Fruit fly (Drosophila melanogaster): ENCODE measurements around the gene CG6073.

The CG6073 gene

DNA sequence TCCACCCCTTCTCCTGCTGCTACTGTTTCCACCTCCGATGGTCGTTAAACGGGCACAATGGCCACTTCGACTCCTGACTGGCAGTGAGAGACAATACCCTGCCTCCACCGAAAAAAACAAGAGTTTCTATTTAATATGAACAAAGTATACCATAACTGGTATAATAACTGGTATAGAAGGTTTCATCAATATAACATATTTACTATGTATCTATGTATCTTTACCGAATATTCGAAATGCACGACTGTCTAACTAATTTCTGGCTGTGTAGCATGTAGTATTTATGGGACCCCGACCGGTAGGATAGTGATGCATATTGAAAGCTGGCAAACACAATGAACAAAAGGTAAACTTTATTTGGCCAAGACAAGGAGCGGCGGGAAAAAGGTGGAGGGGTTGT, 6.6 kb downstream of the CG6073 start (continued):
- TF ChIP-seq CG7745 (tag; optimal IDR thresholded peaks at IDR 0.05) (no peak), abd-A (tag; optimal IDR thresholded peaks at IDR 0.05) (peak; percentile 48), CG13894 (tag; optimal IDR thresholded peaks at IDR 0.05) (peak; percentile 42), CG4328 (GFP tag; optimal IDR thresholded peaks at IDR 0.05) (no peak), CG2120 (GFP tag; optimal IDR thresholded peaks at IDR 0.05) (peak; percentile 55), CG18599 (GFP tag; optimal IDR thresholded peaks at IDR 0.05) (peak; percentile 77), lmd (GFP tag; IDR thresholded peaks at IDR 0.05) (peak; percentile 38; the same call in 1 of the 2 replicates), CG11504 (tag; optimal IDR thresholded peaks at IDR 0.05) (peak; percentile 37), Meics (GFP tag; optimal IDR thresholded peaks at IDR 0.05) (peak; percentile 17), caup (GFP tag; optimal IDR thresholded peaks at IDR 0.05; ENCODE audit: severe bottlenecking) (peak; percentile 1), cg (GFP tag; optimal IDR thresholded peaks at IDR 0.05) (no peak), disco-r (GFP tag; optimal IDR thresholded peaks at IDR 0.05) (no peak), CG12769 (tag; optimal IDR thresholded peaks at IDR 0.05) (peak; percentile 29), gsb-n (tag; optimal IDR thresholded peaks at IDR 0.05) (no peak), CG10565 (GFP tag; optimal IDR thresholded peaks at IDR 0.05) (no peak), CG14014 (GFP tag; IDR thresholded peaks at IDR 0.05) (0 out of 2 replicates have a peak, but pooled peaks have one; percentile 21), pros (GFP tag; optimal IDR thresholded peaks at IDR 0.05) (no peak), CG2678 (tag; optimal IDR thresholded peaks at IDR 0.05) (peak; percentile 39), sens (GFP tag) (peak; percentile 57), Hmr (GFP tag; optimal IDR thresholded peaks at IDR 0.05) (peak; percentile 46), dmrt99B (tag; optimal IDR thresholded peaks at IDR 0.05) (peak; percentile 40), ranshi (GFP tag; IDR thresholded peaks at IDR 0.05) (0 out of 2 replicates have a peak, but pooled peaks have one; percentile 20), CG3281 (GFP tag; optimal IDR thresholded peaks at IDR 0.05) (peak; percentile 17), CG1024 (GFP tag; IDR thresholded peaks at IDR 0.05) (no peak), slbo (GFP tag; IDR thresholded peaks at IDR 0.05) (peak; percentile 15; the same call in 1 of the 2 replicates), CG10654 (GFP tag; optimal IDR thresholded peaks at IDR 0.05) (no peak), amos (GFP tag; IDR thresholded peaks at IDR 0.05; ENCODE audit: partially characterized antibody) (no peak), CG11696 (GFP tag; IDR thresholded peaks at IDR 0.05) (no peak), ERR (GFP tag; optimal IDR thresholded peaks at IDR 0.05) (no peak), CG7556 (GFP tag; optimal IDR thresholded peaks at IDR 0.05) (peak; percentile 17), CG15514 (GFP tag; optimal IDR thresholded peaks at IDR 0.05) (peak; percentile 21)

DNA sequence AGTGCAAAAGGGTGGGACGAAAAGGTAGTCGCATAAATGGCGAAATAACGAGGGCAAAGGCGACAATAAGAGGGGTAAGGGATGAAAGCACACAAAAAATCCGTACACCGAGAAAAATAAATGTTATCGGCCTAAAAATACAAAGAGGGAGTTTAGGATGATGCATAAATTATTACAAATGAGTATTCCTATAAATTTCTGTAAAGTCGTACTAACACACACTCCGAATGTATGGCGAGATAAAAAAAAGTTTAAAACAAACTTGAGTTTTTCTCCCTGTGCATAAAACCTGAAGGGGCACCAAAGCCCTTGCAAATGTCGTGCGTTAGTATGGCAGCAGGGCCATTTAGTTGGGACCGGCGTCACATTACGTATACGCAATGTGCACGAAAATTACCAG, 16.6 kb downstream of the CG6073 start:
- TF ChIP-seq Opbp (GFP tag; IDR thresholded peaks at IDR 0.05; ENCODE audit: partially characterized antibody) (no peak), CG15696 (tag; optimal IDR thresholded peaks at IDR 0.05) (no peak), Dbx (GFP tag; IDR thresholded peaks at IDR 0.05) (no peak; the same call in 2 of the 3 replicates), mirr (GFP tag; optimal IDR thresholded peaks at IDR 0.05) (no peak), Lim3 (GFP tag; IDR thresholded peaks at IDR 0.05) (no peak), otp (GFP tag; IDR thresholded peaks at IDR 0.05) (no peak), onecut (GFP tag; IDR thresholded peaks at IDR 0.05) (no peak; the same call in 1 of the 2 replicates), CG1024 (GFP tag; IDR thresholded peaks at IDR 0.05) (no peak), CG14014 (GFP tag; IDR thresholded peaks at IDR 0.05) (0 out of 2 replicates have a peak, but pooled peaks have one; percentile 49), zfh2 (GFP tag; optimal IDR thresholded peaks at IDR 0.05) (peak; percentile 18), gro (GFP tag; optimal IDR thresholded peaks at IDR 0.05) (peak; percentile 48), CG6654 (GFP tag; optimal IDR thresholded peaks at IDR 0.05) (no peak), wor (GFP tag; IDR thresholded peaks at IDR 0.05) (no peak), tgo (GFP tag; IDR thresholded peaks at IDR 0.05) (peak; percentile 65; the same call in 2 of the 3 replicates), CG11085 (GFP tag; IDR thresholded peaks at IDR 0.05) (peak; percentile 39; the same call in 1 of the 2 replicates), lola (GFP tag; optimal IDR thresholded peaks at IDR 0.05) (no peak), CG30403 (GFP tag; optimal IDR thresholded peaks at IDR 0.05) (peak; percentile 29), run (tag; optimal IDR thresholded peaks at IDR 0.05) (no peak), D19B (GFP tag; optimal IDR thresholded peaks at IDR 0.05) (peak; percentile 5), Dfd (GFP tag; optimal IDR thresholded peaks at IDR 0.05) (no peak), CG13424 (tag; optimal IDR thresholded peaks at IDR 0.05) (peak; percentile 40), CG8281 (tag; optimal IDR thresholded peaks at IDR 0.05) (peak; percentile 20)
